Fruit fly (Drosophila melanogaster): ENCODE data around the gene Ir94b.

The Ir94b gene

DNA sequence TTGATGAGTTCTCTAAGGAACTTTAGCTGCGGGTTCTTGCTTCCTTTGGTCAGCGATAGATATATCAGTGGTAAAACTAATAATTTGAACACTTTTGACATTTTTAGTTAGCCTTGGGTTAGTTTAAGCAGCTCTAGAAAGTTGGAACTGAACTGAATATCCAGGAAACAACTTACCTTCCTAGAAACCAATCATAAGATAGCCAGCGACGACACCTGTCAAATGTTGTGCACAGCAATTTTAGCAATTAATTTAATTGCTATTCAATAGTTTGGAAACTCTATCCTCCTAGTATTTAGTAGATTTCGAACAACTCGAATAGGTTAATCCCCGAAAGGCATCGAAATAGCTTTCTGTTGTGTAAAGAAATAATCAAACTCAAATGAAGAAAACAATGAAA lies 2.3 kb upstream of the Ir94b start, which contains the start of gene Ir94c:
Gene Ir94c (minus strand): TSS at position 101 of the 400 bp plus-strand sequence.
- TF ChIP-seq CG7271 (tag; optimal IDR thresholded peaks at IDR 0.05) = no peak
- TF ChIP-seq CG9609 (GFP tag; optimal IDR thresholded peaks at IDR 0.05) = no peak
- TF ChIP-seq BtbVII (GFP tag; optimal IDR thresholded peaks at IDR 0.05) = no peak
- no peak for TF ChIP-seq Taf1 (GFP tag; IDR thresholded peaks at IDR 0.05)
- TF ChIP-seq Mes4 (GFP tag; optimal IDR thresholded peaks at IDR 0.05) = no peak
- TF ChIP-seq eyg (GFP tag; optimal IDR thresholded peaks at IDR 0.05) = no peak
- TF ChIP-seq Hr78 (GFP tag; optimal IDR thresholded peaks at IDR 0.05) = no peak
- no peak for TF ChIP-seq Adf1 (GFP tag; IDR thresholded peaks at IDR 0.05)
- no peak for TF ChIP-seq CG15479 (GFP tag; optimal IDR thresholded peaks at IDR 0.05)
- no peak for TF ChIP-seq CG12391 (tag; optimal IDR thresholded peaks at IDR 0.05)
- no peak for TF ChIP-seq ewg (GFP tag; optimal IDR thresholded peaks at IDR 0.05)
- no peak for TF ChIP-seq crc (GFP tag; optimal IDR thresholded peaks at IDR 0.05)
- TF ChIP-seq D19B (GFP tag; optimal IDR thresholded peaks at IDR 0.05) = no peak
- TF ChIP-seq Rx (GFP tag; IDR thresholded peaks at IDR 0.05) = no peak
- no peak for TF ChIP-seq CG8290 (GFP tag; optimal IDR thresholded peaks at IDR 0.05)
- no peak for TF ChIP-seq CG8290 (tag; optimal IDR thresholded peaks at IDR 0.05)
- TF ChIP-seq jumu (GFP tag; optimal IDR thresholded peaks at IDR 0.05) = no peak
- TF ChIP-seq fd64A (GFP tag; optimal IDR thresholded peaks at IDR 0.05) = no peak

DNA sequence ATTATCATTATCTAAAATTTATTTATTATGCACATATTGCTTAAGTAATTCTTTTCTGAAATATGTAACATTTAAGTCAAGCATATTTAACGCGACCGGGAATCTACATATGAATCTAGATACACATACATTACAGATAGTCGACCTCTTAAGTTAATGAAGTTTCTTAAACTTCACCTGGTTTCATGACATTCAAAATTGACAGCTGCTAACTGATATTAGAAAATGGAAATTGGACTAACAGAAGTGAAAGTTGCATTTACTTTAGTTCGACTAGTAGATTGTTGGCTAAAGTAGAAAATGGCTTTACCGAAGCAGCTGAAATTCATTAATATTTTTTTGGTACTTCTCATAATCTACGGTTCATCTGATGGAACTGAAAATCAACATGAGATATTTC lies 3.9 kb downstream of the Ir94b start, which contains the start of gene Ir94a:
Gene Ir94a (plus strand): TSS at position 301 of the 400 bp plus-strand sequence.
- no peak for TF ChIP-seq gcm2 (GFP tag; optimal IDR thresholded peaks at IDR 0.05)
- TF ChIP-seq CG2120 (GFP tag; optimal IDR thresholded peaks at IDR 0.05) = no peak
- TF ChIP-seq tx (GFP tag; optimal IDR thresholded peaks at IDR 0.05) = no peak
- TF ChIP-seq ranshi (GFP tag; IDR thresholded peaks at IDR 0.05) = no peak
- no peak for TF ChIP-seq CG6254 (GFP tag; optimal IDR thresholded peaks at IDR 0.05)
- TF ChIP-seq ac (GFP tag; optimal IDR thresholded peaks at IDR 0.05) = no peak
- TF ChIP-seq CG7928 (GFP tag; optimal IDR thresholded peaks at IDR 0.05) = no peak
- no peak for TF ChIP-seq Lhr (GFP tag; optimal IDR thresholded peaks at IDR 0.05)
- no peak for TF ChIP-seq eyg (GFP tag; optimal IDR thresholded peaks at IDR 0.05)
- no peak for TF ChIP-seq bigmax (GFP tag; optimal IDR thresholded peaks at IDR 0.05)
- TF ChIP-seq dpn (GFP tag; optimal IDR thresholded peaks at IDR 0.05) = no peak
- TF ChIP-seq ems (GFP tag; optimal IDR thresholded peaks at IDR 0.05) = no peak
- no peak for TF ChIP-seq CG1647 (GFP tag; optimal IDR thresholded peaks at IDR 0.05)
- TF ChIP-seq CG14050 (GFP tag; IDR thresholded peaks at IDR 0.05) = no peak

DNA sequence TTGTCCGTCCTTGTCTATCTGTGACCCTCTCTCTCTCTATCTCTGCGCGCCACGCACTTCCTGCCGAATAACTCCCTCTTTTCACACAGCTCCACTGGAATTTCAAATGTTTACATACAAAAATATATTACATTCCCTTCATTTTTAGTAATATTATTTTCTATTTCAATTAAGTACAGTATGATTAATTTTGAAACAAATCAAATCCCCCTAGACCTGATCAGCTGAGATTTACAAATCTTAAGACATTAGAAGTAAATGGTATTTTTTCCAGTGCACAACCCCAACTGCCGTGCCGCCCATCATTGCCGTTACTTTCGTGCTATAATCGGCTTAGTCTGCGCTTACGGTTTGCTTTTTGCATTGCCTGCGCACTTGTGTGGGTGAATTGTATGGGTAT lies 8.7 kb downstream of the Ir94b start:
- TF ChIP-seq BEAF-32 (GFP tag; optimal IDR thresholded peaks at IDR 0.05) = no peak
- TF ChIP-seq CG32767 (GFP tag; IDR thresholded peaks at IDR 0.05) = no peak
- no peak for TF ChIP-seq wdn (GFP tag; IDR thresholded peaks at IDR 0.05)
- TF ChIP-seq Dad (GFP tag; optimal IDR thresholded peaks at IDR 0.05) = no peak
- no peak for TF ChIP-seq CG8089 (GFP tag; optimal IDR thresholded peaks at IDR 0.05)
- no peak for TF ChIP-seq CG6791 (GFP tag; IDR thresholded peaks at IDR 0.05; ENCODE audit: partially characterized antibody)
- no peak; the same call in 2 of the 3 replicates for TF ChIP-seq tgo (GFP tag; IDR thresholded peaks at IDR 0.05)
- no peak for TF ChIP-seq CG2199 (GFP tag; IDR thresholded peaks at IDR 0.05)
- no peak for TF ChIP-seq cas (GFP tag; IDR thresholded peaks at IDR 0.05)
- no peak for TF ChIP-seq Tbp (GFP tag; optimal IDR thresholded peaks at IDR 0.05)
- TF ChIP-seq Oli (tag; optimal IDR thresholded peaks at IDR 0.05) = peak; percentile 42
- no peak; the same call in 1 of the 2 replicates for TF ChIP-seq Rfx (GFP tag; IDR thresholded peaks at IDR 0.05)
- no peak for TF ChIP-seq Nf-YA (GFP tag; IDR thresholded peaks at IDR 0.05)
- TF ChIP-seq CG2129 (GFP tag; IDR thresholded peaks at IDR 0.05; ENCODE audit: partially characterized antibody) = no peak
- no peak for TF ChIP-seq zfh1 (GFP tag; IDR thresholded peaks at IDR 0.05)
- TF ChIP-seq CG42726 (GFP tag; IDR thresholded peaks at IDR 0.05; ENCODE audit: partially characterized antibody) = no peak
- TF ChIP-seq mld (GFP tag; IDR thresholded peaks at IDR 0.05; ENCODE audit: partially characterized antibody) = no peak
- 0 out of 3 replicates have a peak, but pooled peaks have one; percentile 44 for TF ChIP-seq CG11093 (GFP tag; IDR thresholded peaks at IDR 0.05)
- no peak for TF ChIP-seq CG3407 (GFP tag; optimal IDR thresholded peaks at IDR 0.05)
- TF ChIP-seq exex (tag; optimal IDR thresholded peaks at IDR 0.05) = no peak

Data from whole organism, embryonic.